Fruit fly (Drosophila melanogaster) whole organism, prepupa: ENCODE measurements around the gene FeCH.

Experiments
- Blimp-1 ChIP-seq: fragments of 200-800 bp; sonication (Bioruptor generic); optimal IDR thresholded peaks from 3 replicates; lab custom pipeline; 2017; ENCODE audit warnings: missing biosample characterization, missing genetic modification characterization, mild to moderate bottlenecking, moderate library complexity, missing genetic modification reagents
- CG10631 ChIP-seq: fragments of 200-800 bp; sonication (Bioruptor generic); optimal IDR thresholded peaks from 2 replicates; lab custom pipeline; 2016; ENCODE audit warnings: missing biosample characterization, missing genetic modification characterization
- CG10669 ChIP-seq: fragments of 200-800 bp; sonication (Bioruptor generic); optimal IDR thresholded peaks from 3 replicates; lab custom pipeline; 2018; ENCODE audit warnings: missing biosample characterization, mild to moderate bottlenecking, missing genetic modification characterization, moderate library complexity
- CG11294 ChIP-seq: fragments of 200-800 bp; sonication (Bioruptor generic); IDR thresholded peaks from 2 replicates; pipeline ENCODE4 v1.3.6; 2022; ENCODE audit warnings: missing biosample characterization, missing genetic modification characterization
- CG11762 ChIP-seq: fragments of 200-800 bp; sonication (Bioruptor generic); optimal IDR thresholded peaks from 3 replicates; lab custom pipeline; 2016; ENCODE audit warnings: missing biosample characterization, missing genetic modification characterization; ENCODE audit not compliant: insufficient read depth
- CG11902 ChIP-seq: fragments of 200-800 bp; sonication (Bioruptor generic); optimal IDR thresholded peaks from 3 replicates; lab custom pipeline; 2016; ENCODE audit warnings: missing biosample characterization, missing genetic modification characterization
- CG1621 ChIP-seq: fragments of 200-800 bp; sonication (Bioruptor generic); optimal IDR thresholded peaks from 3 replicates; lab custom pipeline; 2018; ENCODE audit warnings: missing biosample characterization, mild to moderate bottlenecking, missing genetic modification characterization
- CG16779 ChIP-seq: fragments of 200-800 bp; sonication (Bioruptor generic); optimal IDR thresholded peaks from 3 replicates; lab custom pipeline; 2017; ENCODE audit warnings: missing biosample characterization, mild to moderate bottlenecking, missing genetic modification characterization
- CG3032 ChIP-seq: fragments of 200-800 bp; optimal IDR thresholded peaks from 2 replicates; lab custom pipeline; 2019; ENCODE audit warnings: missing biosample characterization, mild to moderate bottlenecking, missing genetic modification characterization, moderate library complexity
- CG31627 ChIP-seq: fragments of 200-800 bp; sonication (Bioruptor generic); optimal IDR thresholded peaks from 3 replicates; lab custom pipeline; 2016; ENCODE audit warnings: missing biosample characterization, missing genetic modification characterization
- CG32006 ChIP-seq: fragments of 200-800 bp; sonication (Bioruptor generic); optimal IDR thresholded peaks from 3 replicates; lab custom pipeline; 2017; ENCODE audit warnings: missing biosample characterization, mild to moderate bottlenecking, missing genetic modification characterization
- CG4318 ChIP-seq: fragments of 200-800 bp; sonication (Bioruptor generic); optimal IDR thresholded peaks from 3 replicates; lab custom pipeline; 2017; ENCODE audit warnings: missing biosample characterization, mild to moderate bottlenecking, missing genetic modification characterization
- CG6163 ChIP-seq: fragments of 200-800 bp; sonication (Bioruptor generic); IDR thresholded peaks from 3 replicates; pipeline ENCODE4 v1.3.6; 2022; ENCODE audit warnings: missing biosample characterization, missing genetic modification characterization
- CG6276 ChIP-seq: fragments of 200-800 bp; sonication (Bioruptor generic); optimal IDR thresholded peaks from 2 replicates; lab custom pipeline; 2017; ENCODE audit warnings: missing biosample characterization, mild to moderate bottlenecking, missing genetic modification characterization
- CG6792 ChIP-seq: fragments of 200-800 bp; sonication (Bioruptor generic); optimal IDR thresholded peaks from 3 replicates; lab custom pipeline; 2016; ENCODE audit warnings: missing biosample characterization, missing genetic modification characterization
- CG6808 ChIP-seq: fragments of 200-800 bp; sonication (Bioruptor generic); optimal IDR thresholded peaks from 3 replicates; lab custom pipeline; 2017; ENCODE audit warnings: missing biosample characterization, missing genetic modification characterization, mild to moderate bottlenecking, moderate library complexity, missing genetic modification reagents
- CG6854 ChIP-seq: fragments of 200-800 bp; sonication (Bioruptor generic); optimal IDR thresholded peaks from 2 replicates; lab custom pipeline; 2017; ENCODE audit warnings: missing biosample characterization, mild to moderate bottlenecking, missing genetic modification characterization
- CG8119 ChIP-seq: fragments of 200-800 bp; sonication (Bioruptor generic); IDR thresholded peaks from 3 replicates; pipeline ENCODE4 v1.3.6; 2022; ENCODE audit warnings: missing biosample characterization, missing genetic modification characterization
- CG8319 ChIP-seq: fragments of 200-800 bp; sonication (Bioruptor generic); optimal IDR thresholded peaks from 3 replicates; lab custom pipeline; 2016; ENCODE audit warnings: missing biosample characterization, missing genetic modification characterization
- CG8632 ChIP-seq: fragments of 200-800 bp; sonication (Bioruptor generic); optimal IDR thresholded peaks from 3 replicates; lab custom pipeline; 2016; ENCODE audit warnings: missing biosample characterization, missing genetic modification characterization
- CG9139 ChIP-seq: fragments of 200-800 bp; sonication (Bioruptor generic); optimal IDR thresholded peaks from 3 replicates; lab custom pipeline; 2017; ENCODE audit warnings: missing biosample characterization, mild to moderate bottlenecking, missing genetic modification characterization
- Ets96B ChIP-seq: fragments of 200-800 bp; optimal IDR thresholded peaks from 2 replicates; lab custom pipeline; 2019; ENCODE audit warnings: missing biosample characterization, mild to moderate bottlenecking, missing genetic modification characterization, moderate library complexity
- Gug ChIP-seq: fragments of 200-800 bp; sonication (Bioruptor generic); IDR thresholded peaks from 2 replicates; pipeline ENCODE4 v1.3.6; 2022; ENCODE audit warnings: missing biosample characterization, missing genetic modification characterization
- Hr38 ChIP-seq: sonication (Bioruptor generic); optimal IDR thresholded peaks from 2 replicates; lab custom pipeline; 2016; ENCODE audit warnings: missing biosample characterization, missing genetic modification characterization
- Hr39 ChIP-seq: fragments of 200-800 bp; sonication (Bioruptor generic); optimal IDR thresholded peaks from 2 replicates; lab custom pipeline; 2016; ENCODE audit warnings: missing biosample characterization, missing genetic modification characterization
- Hr4 ChIP-seq: fragments of 200-800 bp; sonication (Bioruptor generic); optimal IDR thresholded peaks from 3 replicates; lab custom pipeline; 2016; ENCODE audit warnings: missing biosample characterization, missing genetic modification characterization
- Lpt ChIP-seq: fragments of 200-800 bp; sonication (Bioruptor generic); optimal IDR thresholded peaks from 3 replicates; lab custom pipeline; 2016; ENCODE audit warnings: missing biosample characterization, missing genetic modification characterization
- Met ChIP-seq: fragments of 200-800 bp; sonication (Bioruptor generic); optimal IDR thresholded peaks from 3 replicates; lab custom pipeline; 2016; ENCODE audit warnings: missing biosample characterization, missing genetic modification characterization
- OdsH ChIP-seq: fragments of 200-800 bp; sonication (Bioruptor generic); optimal IDR thresholded peaks from 3 replicates; lab custom pipeline; 2016; ENCODE audit warnings: missing biosample characterization, missing genetic modification characterization
- Smox ChIP-seq: fragments of 200-800 bp; sonication (Bioruptor generic); optimal IDR thresholded peaks from 3 replicates; lab custom pipeline; 2016; ENCODE audit warnings: missing biosample characterization, missing genetic modification characterization
- Sox102F ChIP-seq: fragments of 200-800 bp; sonication (Bioruptor generic); optimal IDR thresholded peaks from 2 replicates; lab custom pipeline; 2016; ENCODE audit warnings: missing biosample characterization, mild to moderate bottlenecking, missing genetic modification characterization
- Sox14 ChIP-seq: fragments of 200-800 bp; sonication (Bioruptor generic); optimal IDR thresholded peaks from 3 replicates; lab custom pipeline; 2016; ENCODE audit warnings: missing biosample characterization, missing genetic modification characterization
- Sox15 ChIP-seq: fragments of 200-800 bp; sonication (Bioruptor generic); optimal IDR thresholded peaks from 3 replicates; lab custom pipeline; 2016; ENCODE audit warnings: missing biosample characterization, missing genetic modification characterization
- achi ChIP-seq: fragments of 200-800 bp; sonication (Bioruptor generic); optimal IDR thresholded peaks from 3 replicates; lab custom pipeline; 2016; ENCODE audit warnings: missing biosample characterization, missing genetic modification characterization
- acj6 ChIP-seq: fragments of 200-800 bp; sonication (Bioruptor generic); optimal IDR thresholded peaks from 3 replicates; lab custom pipeline; 2016; ENCODE audit warnings: missing biosample characterization, missing genetic modification characterization
- cyc ChIP-seq: fragments of 200-800 bp; sonication (Bioruptor generic); optimal IDR thresholded peaks from 3 replicates; lab custom pipeline; 2016; ENCODE audit warnings: missing biosample characterization, missing genetic modification characterization
- dac ChIP-seq: fragments of 200-800 bp; sonication (Bioruptor generic); optimal IDR thresholded peaks from 2 replicates; lab custom pipeline; 2017; ENCODE audit warnings: missing biosample characterization, mild to moderate bottlenecking, missing genetic modification characterization
- dsx ChIP-seq: fragments of 200-800 bp; optimal IDR thresholded peaks from 3 replicates; lab custom pipeline; 2019; ENCODE audit warnings: missing biosample characterization, mild to moderate bottlenecking, missing genetic modification characterization, moderate library complexity; ENCODE audit not compliant: poor library complexity, severe bottlenecking
- eg ChIP-seq: fragments of 200-800 bp; sonication (Bioruptor generic); IDR thresholded peaks from 3 replicates; pipeline ENCODE4 v1.3.6; 2022; ENCODE audit warnings: missing biosample characterization, missing genetic modification characterization
- esn ChIP-seq: fragments of 200-800 bp; sonication (Bioruptor generic); optimal IDR thresholded peaks from 2 replicates; lab custom pipeline; 2016; ENCODE audit warnings: missing biosample characterization, mild to moderate bottlenecking, missing genetic modification characterization, moderate library complexity
- fd59A ChIP-seq: fragments of 200-800 bp; sonication (Bioruptor generic); optimal IDR thresholded peaks from 2 replicates; lab custom pipeline; 2017; ENCODE audit warnings: missing biosample characterization, mild to moderate bottlenecking, missing genetic modification characterization, missing genetic modification reagents
- fd85E ChIP-seq: fragments of 200-800 bp; sonication (Bioruptor generic); optimal IDR thresholded peaks from 3 replicates; lab custom pipeline; 2016; ENCODE audit warnings: missing biosample characterization, missing genetic modification characterization
- fkh ChIP-seq: fragments of 200-800 bp; sonication (Bioruptor generic); optimal IDR thresholded peaks from 3 replicates; lab custom pipeline; 2017; ENCODE audit warnings: missing biosample characterization, mild to moderate bottlenecking, missing genetic modification characterization, moderate library complexity
- lz ChIP-seq: fragments of 200-800 bp; sonication (Bioruptor generic); optimal IDR thresholded peaks from 3 replicates; lab custom pipeline; 2016; ENCODE audit warnings: missing biosample characterization, missing genetic modification characterization
- pdm3 ChIP-seq: fragments of 200-800 bp; sonication (Bioruptor generic); optimal IDR thresholded peaks from 3 replicates; lab custom pipeline; 2016; ENCODE audit warnings: missing biosample characterization, missing genetic modification characterization
- salr ChIP-seq, 2 experiments: fragments of 200-800 bp; sonication (Bioruptor generic); optimal IDR thresholded peaks; 3 replicates each; lab custom pipeline; 2016 to 2018; ENCODE audit warnings: missing biosample characterization in 2 of 2, missing genetic modification characterization in 2 of 2, mild to moderate bottlenecking in 1 of 2
- spab ChIP-seq: fragments of 200-800 bp; sonication (Bioruptor generic); optimal IDR thresholded peaks from 2 replicates; lab custom pipeline; 2017; ENCODE audit warnings: missing biosample characterization, mild to moderate bottlenecking, missing genetic modification characterization, missing genetic modification reagents
- ss ChIP-seq, 2 experiments: fragments of 200-800 bp; sonication (Bioruptor generic); optimal IDR thresholded peaks; 2 replicates in 1 of 2; 3 replicates in 1 of 2; lab custom pipeline; 2017 to 2018; ENCODE audit warnings: mild to moderate bottlenecking in 2 of 2, missing biosample characterization in 2 of 2, missing genetic modification characterization in 2 of 2, moderate library complexity in 1 of 2
- svp ChIP-seq: fragments of 200-800 bp; sonication (Bioruptor generic); peaks from one replicate; lab custom pipeline; 2016; ENCODE audit warnings: missing biosample characterization, missing genetic modification characterization
- vri ChIP-seq: fragments of 200-800 bp; sonication (Bioruptor generic); optimal IDR thresholded peaks from 3 replicates; lab custom pipeline; 2016; ENCODE audit warnings: missing biosample characterization, mild to moderate bottlenecking, missing genetic modification characterization

The FeCH gene

dm6 chr3R:31768198-31768597, 43.9 kb downstream of the FeCH start (continued):
- TF ChIP-seq CG10631 (GFP tag; lab: Kevin White, UChicago) (peak; percentile 68), eg (GFP tag; lab: Robert Waterston, UW) (peak; percentile 88)

dm6 chr3R:31767528-31767927, 44.6 kb downstream of the FeCH start:
- peak; percentile 52 for TF ChIP-seq pdm3 (GFP tag; lab: Kevin White, UChicago)
- TF ChIP-seq fd85E (GFP tag; lab: Kevin White, UChicago), result no peak
- TF ChIP-seq Blimp-1 (GFP tag; lab: Kevin White, UChicago), result peak; percentile 5
- TF ChIP-seq Ets96B (tag; lab: Kevin White, UChicago), result peak; percentile 30
- TF ChIP-seq cyc, result peak; percentile 7
- peak; percentile 50 for TF ChIP-seq achi (GFP tag; lab: Kevin White, UChicago)
- TF ChIP-seq CG10669 (GFP tag; lab: Kevin White, UChicago), result peak; percentile 41
- no peak for TF ChIP-seq CG1621
- peak; percentile 48 for TF ChIP-seq CG6808 (GFP tag; lab: Kevin White, UChicago)
- TF ChIP-seq CG31627 (GFP tag; lab: Kevin White, UChicago), result no peak
- TF ChIP-seq eg (GFP tag; lab: Robert Waterston, UW), result no peak
- peak; percentile 58 for TF ChIP-seq CG6276 (GFP tag; lab: Kevin White, UChicago)
- TF ChIP-seq CG11294, result no peak
- TF ChIP-seq CG8319 (GFP tag; lab: Kevin White, UChicago), result peak; percentile 27
- TF ChIP-seq acj6 (GFP tag; lab: Kevin White, UChicago), result peak; percentile 59
- peak; percentile 4 for TF ChIP-seq Sox14 (GFP tag; lab: Kevin White, UChicago)
- peak; percentile 60 for TF ChIP-seq CG8119 (GFP tag; lab: Robert Waterston, UW)
- TF ChIP-seq Lpt (GFP tag; lab: Kevin White, UChicago), result peak; percentile 14
- TF ChIP-seq fd59A, result no peak
- no peak for TF ChIP-seq Hr38 (GFP tag; lab: Kevin White, UChicago)
- TF ChIP-seq CG8632 (GFP tag; lab: Kevin White, UChicago), result peak; percentile 43
- TF ChIP-seq fkh (GFP tag; lab: Kevin White, UChicago), result no peak
- peak; percentile 29 for TF ChIP-seq spab (GFP tag; lab: Kevin White, UChicago)
- TF ChIP-seq ss (GFP tag; optimal IDR thresholded peaks at IDR 0.05; lab: Kevin White, UChicago), result no peak
- TF ChIP-seq Smox, result no peak
- peak in 1 of 2 experiments; percentile 51 for TF ChIP-seq salr (GFP tag; optimal IDR thresholded peaks at IDR 0.05; lab: Kevin White, UChicago)
- TF ChIP-seq vri (GFP tag; lab: Kevin White, UChicago), result no peak
- TF ChIP-seq Hr39 (GFP tag; lab: Kevin White, UChicago), result no peak
- TF ChIP-seq Met, result no peak
- peak; percentile 36 for TF ChIP-seq CG11762
- TF ChIP-seq esn (GFP tag; lab: Kevin White, UChicago), result peak; percentile 5
- TF ChIP-seq CG4318 (GFP tag; lab: Kevin White, UChicago), result peak; percentile 57
- peak; percentile 10 for TF ChIP-seq lz
- TF ChIP-seq Gug (GFP tag; lab: Robert Waterston, UW), result no peak
- TF ChIP-seq CG11902 (GFP tag; lab: Kevin White, UChicago), result peak; percentile 23
- TF ChIP-seq Hr4 (GFP tag; lab: Kevin White, UChicago), result peak; percentile 75
- TF ChIP-seq Sox15, result peak; percentile 13
- TF ChIP-seq CG10631 (GFP tag; lab: Kevin White, UChicago), result peak; percentile 61
- TF ChIP-seq CG9139 (GFP tag; lab: Kevin White, UChicago), result no peak
- TF ChIP-seq OdsH (GFP tag; lab: Kevin White, UChicago), result peak; percentile 71
- peak; percentile 33 for TF ChIP-seq CG3032 (tag; lab: Kevin White, UChicago)
- TF ChIP-seq CG6163, result no peak
- peak; percentile 78 for TF ChIP-seq svp (GFP tag; lab: Kevin White, UChicago)
- TF ChIP-seq dac (GFP tag; lab: Kevin White, UChicago), result peak; percentile 28
- TF ChIP-seq Sox102F (GFP tag; lab: Kevin White, UChicago), result no peak
- TF ChIP-seq CG16779 (tag; lab: Kevin White, UChicago), result peak; percentile 28
- TF ChIP-seq CG6854 (GFP tag; lab: Kevin White, UChicago), result no peak
- TF ChIP-seq CG32006 (GFP tag; lab: Kevin White, UChicago), result peak; percentile 82
- peak; percentile 31 for TF ChIP-seq CG6792 (GFP tag; lab: Kevin White, UChicago)
- TF ChIP-seq dsx (GFP tag; lab: Kevin White, UChicago), result no peak
